Fruit fly (Drosophila melanogaster): ENCODE results near the gene sgl.

dm6 chr3L:7003132-7003531, 38.6 kb upstream of the sgl start:
- no peak for TF ChIP-seq Pif1A (GFP tag; optimal IDR thresholded peaks at IDR 0.05)
- no peak for TF ChIP-seq CG10348 (GFP tag; IDR thresholded peaks at IDR 0.05)
- no peak for TF ChIP-seq fd96Ca (GFP tag; IDR thresholded peaks at IDR 0.05)
- no peak for TF ChIP-seq Pif1B (GFP tag; optimal IDR thresholded peaks at IDR 0.05)
- TF ChIP-seq CG8301 (tag; optimal IDR thresholded peaks at IDR 0.05): no peak
- TF ChIP-seq CG14655 (GFP tag; optimal IDR thresholded peaks at IDR 0.05): peak; percentile 35
- no peak for TF ChIP-seq gl (tag; optimal IDR thresholded peaks at IDR 0.05)
- TF ChIP-seq EcR (GFP tag; optimal IDR thresholded peaks at IDR 0.05): no peak
- TF ChIP-seq CG17806 (tag; optimal IDR thresholded peaks at IDR 0.05): no peak
- TF ChIP-seq Snoo (tag; optimal IDR thresholded peaks at IDR 0.05): no peak
- peak; percentile 35; the same call in 1 of the 2 replicates for TF ChIP-seq CG32121 (GFP tag; IDR thresholded peaks at IDR 0.05)
- TF ChIP-seq CG8159 (tag; optimal IDR thresholded peaks at IDR 0.05): no peak
- no peak for TF ChIP-seq CG4496 (GFP tag; IDR thresholded peaks at IDR 0.05)

Data from whole organism, pupa.